Fruit fly (Drosophila melanogaster) whole organism, embryonic: ENCODE results near the gene CG15498.

Source experiments
- Atf6 ChIP-seq: fragments of 200-800 bp; sonication (Bioruptor generic); IDR thresholded peaks from 2 replicates; pipeline ENCODE4 v1.3.6; 2022; ENCODE audit warnings: missing biosample characterization, missing genetic modification characterization
- CG11504 ChIP-seq: fragments of 200-800 bp; sonication (Bioruptor generic); optimal IDR thresholded peaks from 3 replicates; lab custom pipeline; 2019; ENCODE audit warnings: missing biosample characterization, mild to moderate bottlenecking, missing genetic modification characterization, moderate library complexity
- CG13624 ChIP-seq: fragments of 200-800 bp; sonication (Bioruptor generic); optimal IDR thresholded peaks from 2 replicates; lab custom pipeline; 2016; ENCODE audit warnings: missing biosample characterization, missing genetic modification characterization
- CG14014 ChIP-seq: fragments of 200-800 bp; sonication (Bioruptor generic); IDR thresholded peaks from 2 replicates; pipeline ENCODE4 v1.3.6; 2022; ENCODE audit warnings: missing biosample characterization, missing genetic modification characterization
- CG15601 ChIP-seq: fragments of 200-800 bp; sonication (Bioruptor generic); optimal IDR thresholded peaks from 3 replicates; lab custom pipeline; 2019; ENCODE audit warnings: missing biosample characterization, mild to moderate bottlenecking, missing genetic modification characterization, moderate library complexity
- CG17186 ChIP-seq: fragments of 200-800 bp; sonication (Bioruptor generic); optimal IDR thresholded peaks from 3 replicates; lab custom pipeline; 2017; ENCODE audit warnings: missing biosample characterization, missing genetic modification reagents, missing genetic modification characterization
- CG17568 ChIP-seq: fragments of 200-800 bp; sonication (Bioruptor generic); optimal IDR thresholded peaks from 2 replicates; lab custom pipeline; 2018; ENCODE audit warnings: missing biosample characterization, mild to moderate bottlenecking, missing genetic modification characterization, moderate library complexity
- CG2120 ChIP-seq: fragments of 200-800 bp; sonication (Bioruptor generic); optimal IDR thresholded peaks from 3 replicates; lab custom pipeline; 2016; ENCODE audit warnings: missing biosample characterization, missing genetic modification characterization
- CG3281 ChIP-seq: fragments of 200-800 bp; sonication (Bioruptor generic); optimal IDR thresholded peaks from 3 replicates; lab custom pipeline; 2017; ENCODE audit warnings: missing biosample characterization, mild to moderate bottlenecking, missing genetic modification characterization
- CG6254 ChIP-seq: fragments of 200-800 bp; sonication (Bioruptor generic); optimal IDR thresholded peaks from 3 replicates; lab custom pipeline; 2017; ENCODE audit warnings: mild to moderate bottlenecking, missing biosample characterization, missing genetic modification reagents, missing genetic modification characterization
- CG6813 ChIP-seq: fragments of 200-800 bp; sonication (Bioruptor generic); optimal IDR thresholded peaks from 2 replicates; lab custom pipeline; 2017; ENCODE audit warnings: missing biosample characterization, missing genetic modification characterization, mild to moderate bottlenecking, moderate library complexity, missing genetic modification reagents
- CG7271 ChIP-seq: fragments of 200-800 bp; sonication (Bioruptor generic); optimal IDR thresholded peaks from 2 replicates; lab custom pipeline; 2018; ENCODE audit warnings: missing biosample characterization, mild to moderate bottlenecking, missing genetic modification characterization, moderate library complexity
- CG8924 ChIP-seq: fragments of 200-800 bp; optimal IDR thresholded peaks from 3 replicates; lab custom pipeline; 2019; ENCODE audit warnings: missing biosample characterization, mild to moderate bottlenecking, missing genetic modification characterization, moderate library complexity
- CG8944 ChIP-seq: fragments of 200-800 bp; sonication (Bioruptor generic); optimal IDR thresholded peaks from 3 replicates; lab custom pipeline; 2016; ENCODE audit warnings: missing biosample characterization, missing genetic modification characterization
- CG9609 ChIP-seq: fragments of 200-800 bp; sonication (Bioruptor generic); optimal IDR thresholded peaks from 3 replicates; lab custom pipeline; 2016; ENCODE audit warnings: missing biosample characterization, missing genetic modification characterization
- Dek ChIP-seq: fragments of 200-800 bp; sonication (Bioruptor generic); optimal IDR thresholded peaks from 3 replicates; lab custom pipeline; 2019; ENCODE audit warnings: missing biosample characterization, mild to moderate bottlenecking, missing genetic modification characterization, moderate library complexity
- Dll ChIP-seq: fragments of 200-800 bp; sonication (Bioruptor generic); IDR thresholded peaks from 4 replicates; pipeline ENCODE4 v1.3.6; 2022; ENCODE audit warnings: missing biosample characterization, missing genetic modification characterization; ENCODE audit not compliant: partially characterized antibody
- Fer1 ChIP-seq: fragments of 200-800 bp; sonication (Bioruptor generic); optimal IDR thresholded peaks from 2 replicates; lab custom pipeline; 2017; ENCODE audit warnings: missing biosample characterization, mild to moderate bottlenecking, missing genetic modification characterization
- HmgZ ChIP-seq: fragments of 200-800 bp; sonication (Bioruptor generic); optimal IDR thresholded peaks from 2 replicates; lab custom pipeline; 2018; ENCODE audit warnings: missing biosample characterization, mild to moderate bottlenecking, missing genetic modification characterization
- Hmr ChIP-seq: fragments of 200-800 bp; sonication (Bioruptor generic); optimal IDR thresholded peaks from 3 replicates; lab custom pipeline; 2017; ENCODE audit warnings: mild to moderate bottlenecking, missing biosample characterization, missing genetic modification reagents, missing genetic modification characterization
- Med ChIP-seq: fragments of 200-800 bp; sonication (Bioruptor generic); peaks from one replicate; lab custom pipeline; 2016; ENCODE audit warnings: missing biosample characterization, missing genetic modification characterization, mild to moderate bottlenecking, inconsistent platforms, moderate library complexity
- Meics ChIP-seq: fragments of 200-800 bp; sonication (Bioruptor generic); optimal IDR thresholded peaks from 2 replicates; lab custom pipeline; 2017; ENCODE audit warnings: missing biosample characterization, mild to moderate bottlenecking, missing genetic modification characterization
- Nf-YB ChIP-seq: fragments of 200-800 bp; sonication (Bioruptor generic); optimal IDR thresholded peaks from 3 replicates; lab custom pipeline; 2019; ENCODE audit warnings: missing biosample characterization, mild to moderate bottlenecking, missing genetic modification characterization, moderate library complexity
- PHDP ChIP-seq: fragments of 200-800 bp; sonication (Bioruptor generic); optimal IDR thresholded peaks from 3 replicates; lab custom pipeline; 2018; ENCODE audit warnings: missing biosample characterization, mild to moderate bottlenecking, missing genetic modification characterization, moderate library complexity
- Ravus ChIP-seq: fragments of 200-800 bp; sonication (Bioruptor generic); IDR thresholded peaks from 2 replicates; pipeline ENCODE4 v1.3.6; 2022; ENCODE audit warnings: missing biosample characterization, missing genetic modification characterization
- Rfx ChIP-seq: fragments of 200-800 bp; sonication (Bioruptor generic); IDR thresholded peaks from 2 replicates; pipeline ENCODE4 v1.3.6; 2022; ENCODE audit warnings: missing biosample characterization, missing genetic modification characterization
- Sox100B ChIP-seq: fragments of 200-800 bp; sonication (Bioruptor generic); optimal IDR thresholded peaks from 3 replicates; lab custom pipeline; 2018; ENCODE audit warnings: missing biosample characterization, mild to moderate bottlenecking, missing genetic modification characterization
- Sox102F ChIP-seq: fragments of 200-800 bp; sonication (Bioruptor generic); optimal IDR thresholded peaks from 2 replicates; lab custom pipeline; 2018; ENCODE audit warnings: missing biosample characterization, mild to moderate bottlenecking, missing genetic modification characterization, moderate library complexity
- Sry-δ ChIP-seq: fragments of 200-800 bp; sonication (Bioruptor generic); optimal IDR thresholded peaks from 2 replicates; lab custom pipeline; 2016; ENCODE audit warnings: missing biosample characterization, missing genetic modification characterization
- Xrp1 ChIP-seq: fragments of 200-800 bp; sonication (Bioruptor generic); IDR thresholded peaks from 2 replicates; pipeline ENCODE4 v1.3.6; 2022; ENCODE audit warnings: missing biosample characterization, missing genetic modification characterization
- aop ChIP-seq: fragments of 200-800 bp; sonication (Bioruptor generic); IDR thresholded peaks from 2 replicates; pipeline ENCODE4 v1.3.6; 2022; ENCODE audit warnings: missing biosample characterization, missing genetic modification characterization
- ase ChIP-seq: fragments of 200-800 bp; sonication (Bioruptor generic); IDR thresholded peaks from 3 replicates; pipeline ENCODE4 v1.3.6; 2022; ENCODE audit warnings: missing biosample characterization, missing genetic modification characterization
- ci ChIP-seq: fragments of 200-800 bp; sonication (Bioruptor generic); IDR thresholded peaks from 3 replicates; pipeline ENCODE4 v1.3.6; 2022; ENCODE audit warnings: missing biosample characterization, missing genetic modification characterization
- dan ChIP-seq: fragments of 200-800 bp; sonication (Bioruptor generic); IDR thresholded peaks from 2 replicates; pipeline ENCODE4 v1.3.6; 2022; ENCODE audit warnings: missing biosample characterization, missing genetic modification characterization
- ems ChIP-seq: fragments of 200-800 bp; sonication (Bioruptor generic); optimal IDR thresholded peaks from 3 replicates; lab custom pipeline; 2016; ENCODE audit warnings: missing biosample characterization, missing genetic modification characterization
- eve ChIP-seq, 2 experiments: fragments of >200 bp; optimal IDR thresholded peaks; 2 replicates each; lab custom pipeline; 2017; ENCODE audit warnings: missing biosample characterization in 2 of 2, missing genetic modification characterization in 2 of 2
- inv ChIP-seq: fragments of 200-800 bp; sonication (Bioruptor generic); IDR thresholded peaks from 2 replicates; pipeline ENCODE4 v1.3.6; 2022; ENCODE audit warnings: missing biosample characterization, missing genetic modification characterization; ENCODE audit not compliant: partially characterized antibody
- jing ChIP-seq: fragments of 200-800 bp; sonication (Bioruptor generic); optimal IDR thresholded peaks from 2 replicates; lab custom pipeline; 2018; ENCODE audit warnings: missing biosample characterization, mild to moderate bottlenecking, missing genetic modification characterization
- ken ChIP-seq: fragments of 200-800 bp; sonication (Bioruptor generic); IDR thresholded peaks from 3 replicates; pipeline ENCODE4 v1.3.6; 2022; ENCODE audit warnings: missing biosample characterization, missing genetic modification characterization
- knrl ChIP-seq: fragments of 200-800 bp; sonication (Bioruptor generic); IDR thresholded peaks from 3 replicates; pipeline ENCODE4 v1.3.6; 2022; ENCODE audit warnings: missing biosample characterization, missing genetic modification characterization; ENCODE audit not compliant: partially characterized antibody
- peb ChIP-seq: fragments of 200-800 bp; sonication (Bioruptor generic); IDR thresholded peaks from 2 replicates; pipeline ENCODE4 v1.3.6; 2022; ENCODE audit warnings: missing biosample characterization, missing genetic modification characterization
- pnt ChIP-seq: fragments of 200-800 bp; sonication (Bioruptor generic); optimal IDR thresholded peaks from 3 replicates; lab custom pipeline; 2016; ENCODE audit warnings: missing biosample characterization, missing genetic modification characterization
- ranshi ChIP-seq: fragments of 200-800 bp; sonication (Bioruptor generic); IDR thresholded peaks from 2 replicates; pipeline ENCODE4 v1.3.6; 2022; ENCODE audit warnings: missing biosample characterization, missing genetic modification characterization
- shn ChIP-seq: fragments of 200-800 bp; sonication (Bioruptor generic); optimal IDR thresholded peaks from 3 replicates; lab custom pipeline; 2016; ENCODE audit warnings: missing biosample characterization, missing genetic modification characterization
- sisA ChIP-seq: fragments of 200-800 bp; sonication (Bioruptor generic); IDR thresholded peaks from 2 replicates; pipeline ENCODE4 v1.3.6; 2022; ENCODE audit warnings: missing biosample characterization, missing genetic modification characterization
- tna ChIP-seq: fragments of 200-800 bp; sonication (Bioruptor generic); IDR thresholded peaks from 2 replicates; pipeline ENCODE4 v1.3.6; 2022; ENCODE audit warnings: missing biosample characterization, missing genetic modification characterization; ENCODE audit not compliant: partially characterized antibody
- toy ChIP-seq: fragments of 200-800 bp; sonication (Bioruptor generic); IDR thresholded peaks from 2 replicates; pipeline ENCODE4 v1.3.6; 2022; ENCODE audit warnings: missing biosample characterization, missing genetic modification characterization
- zen ChIP-seq: fragments of 200-800 bp; sonication (Bioruptor generic); optimal IDR thresholded peaks from 3 replicates; lab custom pipeline; 2018; ENCODE audit warnings: missing biosample characterization, mild to moderate bottlenecking, missing genetic modification characterization, moderate library complexity
- zf30C ChIP-seq: fragments of 200-800 bp; sonication (Bioruptor generic); optimal IDR thresholded peaks from 3 replicates; lab custom pipeline; 2018; ENCODE audit warnings: missing biosample characterization, mild to moderate bottlenecking, missing genetic modification characterization

The CG15498 gene

dm6 chr3R:21589500-21590202, 20.7 kb upstream of the CG15498 start (continued):
- TF ChIP-seq Dll (GFP tag; lab: Robert Waterston, UW) = 0 out of 4 replicates have a peak, but pooled peaks have one; percentile 24
- no peak for TF ChIP-seq ems (GFP tag; lab: Kevin White, UChicago)
- TF ChIP-seq PHDP (tag; lab: Kevin White, UChicago) = peak; percentile 20
- TF ChIP-seq CG9609 (GFP tag; lab: Kevin White, UChicago) = no peak
- no peak for TF ChIP-seq Sry-δ (GFP tag; lab: Kevin White, UChicago)
- TF ChIP-seq CG14014 (GFP tag; lab: Robert Waterston, UW) = peak; percentile 52; the same call in 1 of the 2 replicates
- TF ChIP-seq pnt = no peak
- no peak for TF ChIP-seq CG7271 (tag; lab: Kevin White, UChicago)
- peak; percentile 55 for TF ChIP-seq Med (GFP tag; lab: Kevin White, UChicago)
- TF ChIP-seq CG6813 (GFP tag; lab: Kevin White, UChicago) = no peak
- TF ChIP-seq shn (GFP tag; lab: Kevin White, UChicago) = peak; percentile 3
- TF ChIP-seq peb = no peak
- TF ChIP-seq Hmr (GFP tag; lab: Kevin White, UChicago) = no peak
- TF ChIP-seq jing = no peak
- TF ChIP-seq CG17568 (GFP tag; lab: Kevin White, UChicago) = peak; percentile 28
- no peak for TF ChIP-seq Ravus (GFP tag; lab: Robert Waterston, UW)
- TF ChIP-seq Atf6 = peak; percentile 26; the same call in 1 of the 2 replicates
- no peak for TF ChIP-seq inv (GFP tag; lab: Robert Waterston, UW)
- TF ChIP-seq knrl (GFP tag; lab: Robert Waterston, UW) = peak; percentile 29; the same call in 1 of the 3 replicates
- peak; percentile 52 for TF ChIP-seq Sox100B (GFP tag; lab: Kevin White, UChicago)
- peak; percentile 41 for TF ChIP-seq zen (tag; lab: Kevin White, UChicago)
- peak; percentile 0 for TF ChIP-seq CG3281 (GFP tag; lab: Kevin White, UChicago)
- TF ChIP-seq HmgZ (tag; lab: Kevin White, UChicago) = no peak
- TF ChIP-seq ci (GFP tag; lab: Robert Waterston, UW) = peak; percentile 61; the same call in 1 of the 3 replicates
- peak; percentile 49 for TF ChIP-seq Nf-YB (GFP tag; lab: Kevin White, UChicago)
- TF ChIP-seq CG15601 = peak; percentile 20
- peak; percentile 16 for TF ChIP-seq Meics (GFP tag; lab: Kevin White, UChicago)
- TF ChIP-seq CG6254 (GFP tag; lab: Kevin White, UChicago) = no peak
- no peak for TF ChIP-seq eve (GFP tag; optimal IDR thresholded peaks at IDR 0.05; lab: Kevin White, UChicago)
- TF ChIP-seq ken (GFP tag; lab: Robert Waterston, UW) = 0 out of 3 replicates have a peak, but pooled peaks have one; percentile 20
- peak; percentile 47 for TF ChIP-seq Sox102F (GFP tag; lab: Kevin White, UChicago)
- no peak for TF ChIP-seq CG13624 (GFP tag; lab: Kevin White, UChicago)
- no peak for TF ChIP-seq aop
- TF ChIP-seq sisA = no peak
- no peak for TF ChIP-seq toy (GFP tag; lab: Robert Waterston, UW)
- peak; percentile 12 for TF ChIP-seq Fer1 (GFP tag; lab: Kevin White, UChicago)
- peak; percentile 22; the same call in 1 of the 2 replicates for TF ChIP-seq Rfx (GFP tag; lab: Robert Waterston, UW)
- TF ChIP-seq CG8924 = peak; percentile 17
- no peak for TF ChIP-seq CG8944
- TF ChIP-seq tna (GFP tag; lab: Robert Waterston, UW) = 0 out of 2 replicates have a peak, but pooled peaks have one; percentile 30
- peak; percentile 1 for TF ChIP-seq CG2120
- TF ChIP-seq Xrp1 (GFP tag; lab: Robert Waterston, UW) = peak; percentile 16; the same call in 1 of the 2 replicates
- TF ChIP-seq CG17186 = no peak
- peak; percentile 29 for TF ChIP-seq Dek (tag; lab: Kevin White, UChicago)
- no peak for TF ChIP-seq ase
- TF ChIP-seq CG11504 (tag; lab: Kevin White, UChicago) = peak; percentile 91
- peak; percentile 94 for TF ChIP-seq zf30C
- TF ChIP-seq ranshi (GFP tag; lab: Robert Waterston, UW) = peak; percentile 39; the same call in 1 of the 2 replicates
- no peak for TF ChIP-seq dan (GFP tag; lab: Robert Waterston, UW)
